Fruit fly (Drosophila melanogaster) whole organism, embryonic: ENCODE data around the gene TM9SF3.
A peak's percentile ranks its signal among the peaks of the same experiment; 100 is the strongest.

Experiments used
- Awh ChIP-seq: fragments of 200-800 bp; sonication (Bioruptor generic); IDR thresholded peaks from 2 replicates; pipeline ENCODE4, ENCODE4 v1.3.6; 2022; ENCODE audit warnings: missing biosample characterization, missing genetic modification characterization
- B-H1 ChIP-seq: fragments of 200-800 bp; sonication (Bioruptor generic); IDR thresholded peaks from 3 replicates; pipeline ENCODE4 v1.3.6; 2022; ENCODE audit warnings: missing biosample characterization, missing genetic modification characterization
- BtbVII ChIP-seq: fragments of 200-800 bp; sonication (Bioruptor generic); optimal IDR thresholded peaks from 3 replicates; lab custom pipeline; 2017; ENCODE audit warnings: missing biosample characterization, mild to moderate bottlenecking, missing genetic modification characterization
- CG10267 ChIP-seq: fragments of 200-800 bp; sonication (Bioruptor generic); optimal IDR thresholded peaks from 2 replicates; lab custom pipeline; 2018; ENCODE audit warnings: missing biosample characterization, mild to moderate bottlenecking, missing genetic modification characterization, moderate library complexity
- CG10274 ChIP-seq: fragments of 200-800 bp; sonication (Bioruptor generic); optimal IDR thresholded peaks from 3 replicates; lab custom pipeline; 2017; ENCODE audit warnings: missing biosample characterization, mild to moderate bottlenecking, missing genetic modification characterization
- CG12391 ChIP-seq: fragments of 200-800 bp; sonication (Bioruptor generic); optimal IDR thresholded peaks from 3 replicates; lab custom pipeline; 2018; ENCODE audit warnings: missing biosample characterization, mild to moderate bottlenecking, missing genetic modification characterization, moderate library complexity
- CG1529 ChIP-seq: fragments of 200-800 bp; sonication (Bioruptor generic); optimal IDR thresholded peaks from 3 replicates; lab custom pipeline; 2018; ENCODE audit warnings: missing biosample characterization, missing genetic modification characterization
- CG16813 ChIP-seq: fragments of 200-800 bp; sonication (Bioruptor generic); IDR thresholded peaks from 3 replicates; pipeline ENCODE4 v1.3.6; 2022; ENCODE audit warnings: missing biosample characterization, missing genetic modification characterization; ENCODE audit not compliant: partially characterized antibody
- CG2875 ChIP-seq: fragments of 200-800 bp; sonication (Bioruptor generic); optimal IDR thresholded peaks from 2 replicates; lab custom pipeline; 2017; ENCODE audit warnings: missing biosample characterization, mild to moderate bottlenecking, missing genetic modification characterization, missing genetic modification reagents
- CG30431 ChIP-seq: fragments of 200-800 bp; sonication (Bioruptor generic); optimal IDR thresholded peaks from 2 replicates; lab custom pipeline; 2017; ENCODE audit warnings: missing biosample characterization, missing genetic modification characterization
- CG34376 ChIP-seq: fragments of 200-800 bp; sonication (Bioruptor generic); optimal IDR thresholded peaks from 2 replicates; lab custom pipeline; 2018; ENCODE audit warnings: missing biosample characterization, mild to moderate bottlenecking, missing genetic modification characterization
- CG43689 ChIP-seq: fragments of 200-800 bp; sonication (Bioruptor generic); IDR thresholded peaks from 2 replicates; pipeline ENCODE4 v1.3.6; 2022; ENCODE audit warnings: missing biosample characterization, missing genetic modification characterization
- CG4820 ChIP-seq: fragments of 200-800 bp; sonication (Bioruptor generic); optimal IDR thresholded peaks from 3 replicates; lab custom pipeline; 2016; ENCODE audit warnings: missing biosample characterization, missing genetic modification characterization
- CG7839 ChIP-seq: fragments of 200-800 bp; sonication (Bioruptor generic); optimal IDR thresholded peaks from 3 replicates; lab custom pipeline; 2018; ENCODE audit warnings: missing biosample characterization, mild to moderate bottlenecking, missing genetic modification characterization, moderate library complexity
- CG7987 ChIP-seq: fragments of 200-800 bp; sonication (Bioruptor generic); optimal IDR thresholded peaks from 2 replicates; lab custom pipeline; 2018; ENCODE audit warnings: missing biosample characterization, mild to moderate bottlenecking, missing genetic modification characterization, moderate library complexity
- CG9437 ChIP-seq: fragments of 200-800 bp; sonication (Bioruptor generic); optimal IDR thresholded peaks from 2 replicates; lab custom pipeline; 2018; ENCODE audit warnings: missing biosample characterization, mild to moderate bottlenecking, missing genetic modification characterization
- Chrac-16 ChIP-seq: fragments of 200-800 bp; sonication (Bioruptor generic); optimal IDR thresholded peaks from 3 replicates; lab custom pipeline; 2016; ENCODE audit warnings: missing biosample characterization, missing genetic modification characterization
- CkIIα-i1 ChIP-seq: fragments of 200-800 bp; sonication (Bioruptor generic); IDR thresholded peaks from 2 replicates; pipeline ENCODE4 v1.3.6; 2022; ENCODE audit warnings: missing biosample characterization, missing genetic modification characterization
- CrebB ChIP-seq: fragments of 200-800 bp; sonication (Bioruptor generic); optimal IDR thresholded peaks from 3 replicates; lab custom pipeline; 2018; ENCODE audit warnings: missing biosample characterization, mild to moderate bottlenecking, missing genetic modification characterization
- Dip2 ChIP-seq: fragments of 200-800 bp; sonication (Bioruptor generic); IDR thresholded peaks from 2 replicates; pipeline ENCODE4 v1.3.6; 2022; ENCODE audit warnings: missing biosample characterization, missing genetic modification characterization
- Dp ChIP-seq: fragments of 200-800 bp; sonication (Bioruptor generic); optimal IDR thresholded peaks from 2 replicates; lab custom pipeline; 2018; ENCODE audit warnings: missing biosample characterization, mild to moderate bottlenecking, missing genetic modification characterization, moderate library complexity
- HLH54F ChIP-seq: fragments of 200-800 bp; sonication (Bioruptor generic); optimal IDR thresholded peaks from 3 replicates; lab custom pipeline; 2016; ENCODE audit warnings: missing biosample characterization, missing genetic modification characterization
- Hand ChIP-seq: fragments of 200-800 bp; sonication (Bioruptor generic); optimal IDR thresholded peaks from 2 replicates; lab custom pipeline; 2017; ENCODE audit warnings: mild to moderate bottlenecking, missing biosample characterization, missing genetic modification reagents, missing genetic modification characterization
- HmgZ ChIP-seq: fragments of 200-800 bp; sonication (Bioruptor generic); optimal IDR thresholded peaks from 2 replicates; lab custom pipeline; 2018; ENCODE audit warnings: missing biosample characterization, mild to moderate bottlenecking, missing genetic modification characterization
- Myb ChIP-seq: fragments of 200-800 bp; sonication (Bioruptor generic); optimal IDR thresholded peaks from 2 replicates; lab custom pipeline; 2016; ENCODE audit warnings: missing biosample characterization, missing genetic modification characterization
- NFAT ChIP-seq: fragments of 200-800 bp; sonication (Bioruptor generic); IDR thresholded peaks from 2 replicates; pipeline ENCODE4 v1.3.6; 2022; ENCODE audit warnings: missing biosample characterization, missing genetic modification characterization
- NK7.1 ChIP-seq: fragments of 200-800 bp; sonication (Bioruptor generic); optimal IDR thresholded peaks from 3 replicates; lab custom pipeline; 2016; ENCODE audit warnings: missing biosample characterization, missing genetic modification characterization
- Sox100B ChIP-seq: fragments of 200-800 bp; sonication (Bioruptor generic); optimal IDR thresholded peaks from 3 replicates; lab custom pipeline; 2018; ENCODE audit warnings: missing biosample characterization, mild to moderate bottlenecking, missing genetic modification characterization
- Stat92E ChIP-seq, 3 experiments: fragments of >200 bp in 2 of 3; fragments of 200-800 bp in 1 of 3; sonication (Bioruptor generic) in 1 of 3; optimal IDR thresholded peaks; 2 replicates each; lab custom pipeline; 2017 to 2019; ENCODE audit warnings: missing biosample characterization in 3 of 3, missing genetic modification characterization in 3 of 3, mild to moderate bottlenecking in 1 of 3, moderate library complexity in 1 of 3
- Xrp1 ChIP-seq: fragments of 200-800 bp; sonication (Bioruptor generic); IDR thresholded peaks from 2 replicates; pipeline ENCODE4 v1.3.6; 2022; ENCODE audit warnings: missing biosample characterization, missing genetic modification characterization
- bbx ChIP-seq: fragments of 200-800 bp; sonication (Bioruptor generic); IDR thresholded peaks from 2 replicates; pipeline ENCODE4 v1.3.6; 2022; ENCODE audit warnings: missing biosample characterization, missing genetic modification characterization; ENCODE audit not compliant: partially characterized antibody
- corto ChIP-seq: fragments of 200-800 bp; sonication (Bioruptor generic); optimal IDR thresholded peaks from 2 replicates; lab custom pipeline; 2016; ENCODE audit warnings: missing biosample characterization, mild to moderate bottlenecking, missing genetic modification characterization, moderate library complexity
- dpn ChIP-seq, 2 experiments: fragments of 200-800 bp; sonication (Bioruptor generic); optimal IDR thresholded peaks; 3 replicates each; lab custom pipeline; 2016; ENCODE audit warnings: missing biosample characterization in 2 of 2, missing genetic modification characterization in 2 of 2
- en ChIP-seq: fragments of 200-800 bp; sonication (Bioruptor generic); optimal IDR thresholded peaks from 2 replicates; lab custom pipeline; 2016; ENCODE audit warnings: missing biosample characterization, missing genetic modification characterization
- eyg ChIP-seq: fragments of 200-800 bp; sonication (Bioruptor generic); optimal IDR thresholded peaks from 3 replicates; lab custom pipeline; 2016; ENCODE audit warnings: missing biosample characterization, missing genetic modification characterization
- fd96Cb ChIP-seq: fragments of 200-800 bp; sonication (Bioruptor generic); optimal IDR thresholded peaks from 2 replicates; lab custom pipeline; 2018; ENCODE audit warnings: missing biosample characterization, mild to moderate bottlenecking, missing genetic modification characterization, moderate library complexity
- jigr1 ChIP-seq: fragments of 200-800 bp; sonication (Bioruptor generic); IDR thresholded peaks from 3 replicates; pipeline ENCODE4 v1.3.6; 2022; ENCODE audit warnings: missing biosample characterization, missing genetic modification characterization
- mld ChIP-seq: fragments of 200-800 bp; sonication (Bioruptor generic); IDR thresholded peaks from 3 replicates; pipeline ENCODE4 v1.3.6; 2022; ENCODE audit warnings: missing biosample characterization, missing genetic modification characterization; ENCODE audit not compliant: partially characterized antibody
- org-1 ChIP-seq: fragments of 200-800 bp; sonication (Bioruptor generic); optimal IDR thresholded peaks from 2 replicates; lab custom pipeline; 2017; ENCODE audit warnings: missing biosample characterization, missing genetic modification characterization
- sd ChIP-seq: fragments of 200-800 bp; sonication (Bioruptor generic); optimal IDR thresholded peaks from 3 replicates; lab custom pipeline; 2018; ENCODE audit warnings: missing biosample characterization, mild to moderate bottlenecking, missing genetic modification characterization, moderate library complexity
- sisA ChIP-seq: fragments of 200-800 bp; sonication (Bioruptor generic); IDR thresholded peaks from 2 replicates; pipeline ENCODE4 v1.3.6; 2022; ENCODE audit warnings: missing biosample characterization, missing genetic modification characterization
- sob ChIP-seq: fragments of 200-800 bp; sonication (Bioruptor generic); IDR thresholded peaks from 2 replicates; pipeline ENCODE4 v1.3.6; 2022; ENCODE audit warnings: missing biosample characterization, missing genetic modification characterization
- sqz ChIP-seq: fragments of 200-800 bp; sonication (Bioruptor generic); optimal IDR thresholded peaks from 3 replicates; lab custom pipeline; 2018; ENCODE audit warnings: missing biosample characterization, mild to moderate bottlenecking, missing genetic modification characterization
- tgo ChIP-seq: fragments of 200-800 bp; sonication (Bioruptor generic); IDR thresholded peaks from 3 replicates; pipeline ENCODE4 v1.3.6; 2022; ENCODE audit warnings: missing biosample characterization, missing genetic modification characterization
- vfl ChIP-seq: fragments of 200-800 bp; sonication (Bioruptor generic); optimal IDR thresholded peaks from 2 replicates; lab custom pipeline; 2016; ENCODE audit warnings: missing biosample characterization, missing genetic modification characterization
- wdn ChIP-seq: fragments of 200-800 bp; sonication (Bioruptor generic); IDR thresholded peaks from 2 replicates; pipeline ENCODE4 v1.3.6; 2022; ENCODE audit warnings: missing biosample characterization, missing genetic modification characterization
- wek ChIP-seq: fragments of 200-800 bp; sonication (Bioruptor generic); optimal IDR thresholded peaks from 3 replicates; lab custom pipeline; 2018; ENCODE audit warnings: missing biosample characterization, mild to moderate bottlenecking, missing genetic modification characterization, moderate library complexity
- zen ChIP-seq: fragments of 200-800 bp; sonication (Bioruptor generic); optimal IDR thresholded peaks from 3 replicates; lab custom pipeline; 2018; ENCODE audit warnings: missing biosample characterization, mild to moderate bottlenecking, missing genetic modification characterization, moderate library complexity

The TM9SF3 gene

DNA sequence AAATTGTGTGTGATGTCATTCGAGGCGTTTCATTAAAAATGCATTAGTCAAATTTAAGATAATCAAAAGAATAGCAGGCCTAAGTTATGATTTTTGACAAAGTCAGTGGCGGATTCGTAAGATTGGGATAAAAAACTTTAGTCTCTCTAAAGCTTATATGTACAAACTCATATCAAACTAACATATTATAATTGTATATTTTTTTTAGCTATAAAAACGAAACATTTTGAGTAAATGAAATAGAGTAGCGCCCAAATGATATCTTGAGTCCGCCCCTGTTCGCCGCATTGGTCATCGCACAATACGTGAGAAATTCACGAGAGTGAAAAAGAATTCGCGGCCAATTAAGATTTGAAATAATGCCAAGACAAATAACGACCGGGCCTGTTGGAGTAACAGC is 49.4 kb downstream of the TM9SF3 start (continued):
- TF ChIP-seq mld, result no peak
- no peak for TF ChIP-seq Hand (GFP tag; lab: Kevin White, UChicago)
- 0 out of 2 replicates have a peak, but pooled peaks have one; percentile 12 for TF ChIP-seq wdn (GFP tag; lab: Robert Waterston, UW)
- no peak for TF ChIP-seq sqz (GFP tag; lab: Kevin White, UChicago)
- no peak for TF ChIP-seq bbx (GFP tag; lab: Robert Waterston, UW)
- TF ChIP-seq Dp (GFP tag; lab: Kevin White, UChicago), result no peak
- TF ChIP-seq Awh (GFP tag; lab: Robert Waterston, UW), result no peak
- no peak; the same call in 2 of the 3 replicates for TF ChIP-seq B-H1 (GFP tag; lab: Robert Waterston, UW)
- no peak; the same call in 1 of the 2 replicates for TF ChIP-seq sisA (GFP tag; lab: Robert Waterston, UW)
- TF ChIP-seq CG43689 (GFP tag; lab: Robert Waterston, UW), result 0 out of 2 replicates have a peak, but pooled peaks have one; percentile 28
- no peak for TF ChIP-seq CG9437
- no peak for TF ChIP-seq wek (GFP tag; lab: Kevin White, UChicago)
- TF ChIP-seq CG12391 (tag; lab: Kevin White, UChicago), result no peak
- TF ChIP-seq CrebB (tag; lab: Kevin White, UChicago), result no peak
- peak; percentile 3 for TF ChIP-seq BtbVII (GFP tag; lab: Kevin White, UChicago)
- TF ChIP-seq CkIIα-i1, result no peak
- TF ChIP-seq org-1 (GFP tag; lab: Kevin White, UChicago), result no peak
- peak; percentile 12 for TF ChIP-seq CG4820
- peak; percentile 2 for TF ChIP-seq CG30431 (GFP tag; lab: Kevin White, UChicago)
- peak; percentile 51 for TF ChIP-seq fd96Cb
- peak; percentile 31 for TF ChIP-seq CG10267 (tag; lab: Kevin White, UChicago)
- no peak for TF ChIP-seq CG1529 (GFP tag; lab: Kevin White, UChicago)
- no peak for TF ChIP-seq CG16813 (GFP tag; lab: Robert Waterston, UW)
- peak; percentile 78 for TF ChIP-seq sob (GFP tag; lab: Robert Waterston, UW)
- no peak for TF ChIP-seq jigr1 (GFP tag; lab: Robert Waterston, UW)
- TF ChIP-seq vfl (GFP tag; lab: Kevin White, UChicago), result no peak
- peak; percentile 38; the same call in 1 of the 2 replicates for TF ChIP-seq NFAT (GFP tag; lab: Robert Waterston, UW)
- no peak for TF ChIP-seq NK7.1
- TF ChIP-seq HLH54F (GFP tag; lab: Kevin White, UChicago), result no peak
- TF ChIP-seq en (GFP tag; lab: Kevin White, UChicago), result no peak
- TF ChIP-seq zen (tag; lab: Kevin White, UChicago), result no peak
- no peak for TF ChIP-seq eyg (GFP tag; lab: Kevin White, UChicago)
- TF ChIP-seq tgo (GFP tag; lab: Robert Waterston, UW), result peak; percentile 66; the same call in 2 of the 3 replicates
- peak in 1 of 2 experiments; percentile 61 for TF ChIP-seq dpn (GFP tag; optimal IDR thresholded peaks at IDR 0.05; lab: Kevin White, UChicago)
- TF ChIP-seq Dip2 (GFP tag; lab: Robert Waterston, UW), result no peak
- no peak for TF ChIP-seq Stat92E (GFP tag; optimal IDR thresholded peaks at IDR 0.05; lab: Kevin White, UChicago)
- TF ChIP-seq CG7987 (GFP tag; lab: Kevin White, UChicago), result no peak
- peak; percentile 46 for TF ChIP-seq Chrac-16 (GFP tag; lab: Kevin White, UChicago)
- no peak for TF ChIP-seq corto
- TF ChIP-seq CG7839 (tag; lab: Kevin White, UChicago), result peak; percentile 73
- no peak for TF ChIP-seq HmgZ
- TF ChIP-seq Myb, result no peak
- TF ChIP-seq CG2875 (GFP tag; lab: Kevin White, UChicago), result no peak
- no peak for TF ChIP-seq CG34376 (GFP tag; lab: Kevin White, UChicago)
- TF ChIP-seq Xrp1, result peak; percentile 62; the same call in 1 of the 2 replicates
- TF ChIP-seq Sox100B (GFP tag; lab: Kevin White, UChicago), result peak; percentile 15
- TF ChIP-seq CG10274 (GFP tag; lab: Kevin White, UChicago), result no peak
- peak; percentile 46 for TF ChIP-seq sd
